Worm (Caenorhabditis elegans) whole organism, late embryonic: ENCODE results near the gene srlf-18.

Experiments used
- ceh-19 ChIP-seq: fragments of 200-800 bp; sonication (Bioruptor generic); optimal IDR thresholded peaks from 2 replicates; lab custom pipeline; 2018; ENCODE audit warnings: mild to moderate bottlenecking, missing genetic modification characterization, missing compliant biosample characterization
- ceh-9 ChIP-seq: sonication (generic microtip); optimal IDR thresholded peaks from 2 replicates; lab custom pipeline; 2016; ENCODE audit warnings: mild to moderate bottlenecking, missing genetic modification characterization, inconsistent platforms, missing compliant biosample characterization
- ets-4 ChIP-seq: sonication (generic microtip); optimal IDR thresholded peaks from 2 replicates; lab custom pipeline; 2016; ENCODE audit warnings: missing genetic modification characterization, missing compliant biosample characterization
- fax-1 ChIP-seq: sonication (generic microtip); optimal IDR thresholded peaks from 2 replicates; lab custom pipeline; 2016; ENCODE audit warnings: missing genotype, missing genetic modification characterization, missing compliant biosample characterization
- lin-11 ChIP-seq: fragments of 200-800 bp; sonication (Bioruptor generic); optimal IDR thresholded peaks from 2 replicates; lab custom pipeline; 2018; ENCODE audit warnings: mild to moderate bottlenecking, missing genetic modification characterization, missing compliant biosample characterization
- nfya-1 ChIP-seq: sonication (generic microtip); optimal IDR thresholded peaks from 2 replicates; lab custom pipeline; 2017; ENCODE audit warnings: missing genetic modification characterization, mild to moderate bottlenecking, missing compliant biosample characterization, antibody characterized with exemption, moderate library complexity
- pha-4 ChIP-seq: fragments of 150-350 bp; optimal IDR thresholded peaks from 2 replicates; lab custom pipeline; 2018; ENCODE audit warnings: missing biosample characterization, missing genetic modification reagents, missing genetic modification characterization
- pros-1 ChIP-seq: fragments of 150-350 bp; optimal IDR thresholded peaks from 2 replicates; lab custom pipeline; 2014; ENCODE audit warnings: missing biosample characterization, missing genetic modification reagents, missing genetic modification characterization
- sox-4 ChIP-seq: sonication (generic microtip); optimal IDR thresholded peaks from 2 replicates; lab custom pipeline; 2017; ENCODE audit warnings: mild to moderate bottlenecking, missing genetic modification characterization, inconsistent platforms, missing compliant biosample characterization
- syd-9 ChIP-seq: sonication (generic microtip); optimal IDR thresholded peaks from 2 replicates; lab custom pipeline; 2016; ENCODE audit warnings: mild to moderate bottlenecking, missing genetic modification characterization, moderate library complexity, missing compliant biosample characterization
- ttx-3 ChIP-seq: sonication (generic microtip); optimal IDR thresholded peaks from 2 replicates; lab custom pipeline; 2016; ENCODE audit warnings: missing genetic modification reagents, missing genetic modification characterization, missing compliant biosample characterization
- unc-42 ChIP-seq: sonication (generic microtip); optimal IDR thresholded peaks from 2 replicates; lab custom pipeline; 2016; ENCODE audit warnings: missing genotype, missing genetic modification characterization, missing compliant biosample characterization
- unc-55 ChIP-seq: sonication (generic microtip); optimal IDR thresholded peaks from 2 replicates; lab custom pipeline; 2017; ENCODE audit warnings: missing biosample characterization, missing genetic modification reagents, missing genetic modification characterization
- ztf-16 ChIP-seq: sonication (generic microtip); optimal IDR thresholded peaks from 2 replicates; lab custom pipeline; 2017; ENCODE audit warnings: missing genetic modification characterization, missing compliant biosample characterization

DNA sequence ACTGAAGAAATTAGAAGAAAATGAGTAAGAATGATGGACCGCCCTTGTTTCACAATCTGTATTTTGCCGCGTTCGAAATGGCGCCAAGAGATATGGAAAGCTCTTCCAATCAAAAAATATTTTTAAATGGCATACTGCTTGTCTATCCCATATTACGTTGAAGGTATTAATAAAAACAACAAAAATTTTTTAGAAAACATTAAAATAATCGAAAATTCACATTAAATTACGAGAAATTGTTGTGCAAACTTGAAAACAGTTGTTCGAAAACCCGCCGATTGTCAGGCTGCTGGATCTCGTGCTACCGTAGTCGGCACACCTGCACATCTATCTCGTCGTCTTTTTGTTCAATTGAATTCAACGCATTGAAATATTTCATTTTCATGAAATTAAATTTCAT, 17.7 kb downstream of the srlf-18 start, which contains the start of gene klc-1:
- TF ChIP-seq ttx-3 (no peak), ets-4 (tag; lab: Kevin White, UChicago) (no peak), lin-11 (no peak), unc-55 (no peak), pros-1 (tag; lab: Kevin White, UChicago) (no peak), pha-4 (tag; lab: Kevin White, UChicago) (no peak), ztf-16 (tag; lab: Kevin White, UChicago) (no peak), sox-4 (no peak), ceh-9 (no peak), unc-42 (tag; lab: Kevin White, UChicago) (no peak), nfya-1 (no peak), ceh-19 (GFP tag; lab: Kevin White, UChicago) (no peak), syd-9 (tag; lab: Kevin White, UChicago) (no peak), fax-1 (tag; lab: Kevin White, UChicago) (no peak)
